Worm (Caenorhabditis elegans) whole organism, early embryonic: ENCODE data around the gene T25B2.1.

Source experiments
- B0310.2 ChIP-seq: sonication (generic microtip); optimal IDR thresholded peaks from 2 replicates; lab custom pipeline; 2016; ENCODE audit warnings: mild to moderate bottlenecking, missing genetic modification characterization, missing compliant biosample characterization
- F13C5.2 ChIP-seq: sonication (generic microtip); optimal IDR thresholded peaks from 2 replicates; lab custom pipeline; 2017; ENCODE audit warnings: mild to moderate bottlenecking, missing genetic modification characterization, inconsistent platforms, missing compliant biosample characterization
- aly-1 ChIP-seq: sonication (generic microtip); optimal IDR thresholded peaks from 2 replicates; lab custom pipeline; 2016; ENCODE audit warnings: missing genetic modification characterization, missing compliant biosample characterization
- ama-1 ChIP-seq: fragments of 150-350 bp; optimal IDR thresholded peaks from 2 replicates; lab custom pipeline; 2014
- ceh-13 ChIP-seq: fragments of 200-800 bp; sonication (Bioruptor generic); optimal IDR thresholded peaks from 2 replicates; lab custom pipeline; 2018; ENCODE audit warnings: mild to moderate bottlenecking, missing genetic modification characterization, missing compliant biosample characterization
- ceh-36 ChIP-seq: sonication (generic microtip); optimal IDR thresholded peaks from 2 replicates; lab custom pipeline; 2016; ENCODE audit warnings: missing genetic modification characterization, inconsistent platforms, missing compliant biosample characterization
- ets-7 ChIP-seq: sonication (generic microtip); optimal IDR thresholded peaks from 2 replicates; lab custom pipeline; 2016; ENCODE audit warnings: missing genotype, missing genetic modification characterization, missing compliant biosample characterization
- flt-1 ChIP-seq: fragments of 200-800 bp; sonication (Bioruptor generic); IDR thresholded peaks from 2 replicates; pipeline ENCODE4 v1.3.6; 2022; ENCODE audit warnings: missing genetic modification characterization, missing compliant biosample characterization
- hmbx-1 ChIP-seq: sonication (generic microtip); optimal IDR thresholded peaks from 2 replicates; lab custom pipeline; 2016; ENCODE audit warnings: mild to moderate bottlenecking, missing genetic modification characterization, missing compliant biosample characterization
- hmg-4 ChIP-seq: fragments of 200-800 bp; sonication (Bioruptor generic); optimal IDR thresholded peaks from 2 replicates; lab custom pipeline; 2018; ENCODE audit warnings: mild to moderate bottlenecking, missing genetic modification characterization, missing compliant biosample characterization
- hnd-1 ChIP-seq: sonication (generic microtip); optimal IDR thresholded peaks from 2 replicates; lab custom pipeline; 2016; ENCODE audit warnings: missing genetic modification characterization, missing compliant biosample characterization
- pes-1 ChIP-seq: fragments of 200-800 bp; sonication (Bioruptor generic); IDR thresholded peaks from 2 replicates; pipeline ENCODE4 v1.3.6; 2022; ENCODE audit warnings: missing genetic modification reagents, missing genetic modification characterization, missing compliant biosample characterization
- scrt-1 ChIP-seq: fragments of 200-800 bp; sonication (Bioruptor generic); IDR thresholded peaks from 2 replicates; pipeline ENCODE4 v1.3.6; 2022; ENCODE audit warnings: missing genetic modification characterization, missing compliant biosample characterization
- sea-1 ChIP-seq: fragments of 200-800 bp; sonication (Bioruptor generic); conservative IDR thresholded peaks from 2 replicates; pipeline ENCODE4 v1.3.6; 2022; ENCODE audit warnings: missing genetic modification characterization, missing compliant biosample characterization
- tbx-11 ChIP-seq: fragments of 200-800 bp; sonication (Bioruptor generic); IDR thresholded peaks from 2 replicates; pipeline ENCODE4 v1.3.6; 2022; ENCODE audit warnings: missing genetic modification characterization, missing compliant biosample characterization
- tbx-37 ChIP-seq: fragments of 200-800 bp; sonication (Bioruptor generic); conservative IDR thresholded peaks from 2 replicates; pipeline ENCODE4 v1.3.6; 2022; ENCODE audit warnings: missing genetic modification reagents, missing genetic modification characterization, missing compliant biosample characterization
- tra-4 ChIP-seq: sonication (generic microtip); optimal IDR thresholded peaks from 2 replicates; lab custom pipeline; 2017; ENCODE audit warnings: missing genetic modification characterization, missing compliant biosample characterization

Gene T25B2.1

ce11 chrX:6173656-6174055 lies at the start of gene T25B2.1:
T25B2.1 (plus strand) TSS chrX:6173956.
- TF ChIP-seq tbx-11 (GFP tag; lab: Robert Waterston, UW) (no peak), ceh-13 (no peak), aly-1 (tag; lab: Kevin White, UChicago) (no peak), scrt-1 (GFP tag; lab: Robert Waterston, UW) (no peak), ceh-36 (no peak), F13C5.2 (tag; lab: Kevin White, UChicago) (no peak), hmbx-1 (tag; lab: Kevin White, UChicago) (no peak), ama-1 (lab: Kevin White, UChicago) (no peak), hmg-4 (GFP tag; lab: Kevin White, UChicago) (no peak), flt-1 (GFP tag; lab: Robert Waterston, UW) (no peak), hnd-1 (tag; lab: Kevin White, UChicago) (no peak), B0310.2 (no peak), ets-7 (no peak), pes-1 (no peak), tbx-37 (GFP tag; lab: Robert Waterston, UW) (no peak), sea-1 (GFP tag; lab: Robert Waterston, UW) (no peak), tra-4 (tag; lab: Kevin White, UChicago) (no peak)

- TF ChIP-seq B0310.2: no peak
- peak; percentile 37 for TF ChIP-seq F13C5.2 (tag; lab: Kevin White, UChicago)
These were observed 45.5 kb upstream of the T25B2.1 start, which contains the start of gene C15H9.9 for ce11 chrX:6128225-6128686. C15H9.9 (minus strand) TSS chrX:6128275.

- no peak for TF ChIP-seq ets-7
These were observed 45.0 kb upstream of the T25B2.1 start for ce11 chrX:6128773-6129172.

- TF ChIP-seq hmbx-1 (tag; lab: Kevin White, UChicago) (no peak), sea-1 (GFP tag; lab: Robert Waterston, UW) (no peak), hmg-4 (GFP tag; lab: Kevin White, UChicago) (no peak), ceh-36 (no peak), ceh-13 (no peak), scrt-1 (GFP tag; lab: Robert Waterston, UW) (no peak), F13C5.2 (tag; lab: Kevin White, UChicago) (no peak), tbx-37 (GFP tag; lab: Robert Waterston, UW) (no peak), tbx-11 (GFP tag; lab: Robert Waterston, UW) (no peak), B0310.2 (no peak), pes-1 (no peak), hnd-1 (tag; lab: Kevin White, UChicago) (no peak), ets-7 (no peak), tra-4 (tag; lab: Kevin White, UChicago) (no peak), flt-1 (GFP tag; lab: Robert Waterston, UW) (no peak), ama-1 (lab: Kevin White, UChicago) (no peak), aly-1 (tag; lab: Kevin White, UChicago) (no peak)
These were observed 44.5 kb upstream of the T25B2.1 start for ce11 chrX:6129277-6129676.

ce11 chrX:6134423-6134822 lies 39.3 kb upstream of the T25B2.1 start:
- TF ChIP-seq ceh-36 (no peak), flt-1 (GFP tag; lab: Robert Waterston, UW) (no peak), hmbx-1 (tag; lab: Kevin White, UChicago) (no peak), sea-1 (GFP tag; lab: Robert Waterston, UW) (no peak), tbx-37 (GFP tag; lab: Robert Waterston, UW) (no peak), tra-4 (tag; lab: Kevin White, UChicago) (no peak), B0310.2 (no peak), ama-1 (lab: Kevin White, UChicago) (no peak), ceh-13 (no peak), hnd-1 (tag; lab: Kevin White, UChicago) (no peak), aly-1 (tag; lab: Kevin White, UChicago) (no peak), ets-7 (no peak), pes-1 (no peak), F13C5.2 (tag; lab: Kevin White, UChicago) (peak; percentile 37), tbx-11 (GFP tag; lab: Robert Waterston, UW) (no peak), scrt-1 (GFP tag; lab: Robert Waterston, UW) (no peak), hmg-4 (GFP tag; lab: Kevin White, UChicago) (peak; percentile 35)

ce11 chrX:6138243-6138642 lies 35.5 kb upstream of the T25B2.1 start, which contains the start of gene Y72A10A.1:
Y72A10A.1 (minus strand) TSS chrX:6138343.
- TF ChIP-seq hmbx-1 (tag; lab: Kevin White, UChicago): no peak
- no peak for TF ChIP-seq ceh-36
- no peak for TF ChIP-seq ceh-13
- TF ChIP-seq F13C5.2 (tag; lab: Kevin White, UChicago): no peak
- no peak for TF ChIP-seq scrt-1 (GFP tag; lab: Robert Waterston, UW)
- TF ChIP-seq tbx-37 (GFP tag; lab: Robert Waterston, UW): no peak
- TF ChIP-seq sea-1 (GFP tag; lab: Robert Waterston, UW): no peak
- no peak for TF ChIP-seq ama-1 (lab: Kevin White, UChicago)
- TF ChIP-seq tra-4 (tag; lab: Kevin White, UChicago): no peak
- no peak for TF ChIP-seq aly-1 (tag; lab: Kevin White, UChicago)
- no peak for TF ChIP-seq flt-1 (GFP tag; lab: Robert Waterston, UW)
- no peak for TF ChIP-seq hnd-1 (tag; lab: Kevin White, UChicago)
- no peak for TF ChIP-seq tbx-11 (GFP tag; lab: Robert Waterston, UW)

- no peak for TF ChIP-seq ceh-13
- no peak for TF ChIP-seq aly-1 (tag; lab: Kevin White, UChicago)
- TF ChIP-seq ets-7: no peak
- TF ChIP-seq hmbx-1 (tag; lab: Kevin White, UChicago): no peak
- no peak for TF ChIP-seq tbx-37 (GFP tag; lab: Robert Waterston, UW)
- TF ChIP-seq F13C5.2 (tag; lab: Kevin White, UChicago): no peak
- TF ChIP-seq tra-4 (tag; lab: Kevin White, UChicago): no peak
- TF ChIP-seq sea-1 (GFP tag; lab: Robert Waterston, UW): no peak
- no peak for TF ChIP-seq hnd-1 (tag; lab: Kevin White, UChicago)
- no peak for TF ChIP-seq B0310.2
- TF ChIP-seq pes-1: no peak
These were observed 27.8 kb upstream of the T25B2.1 start for ce11 chrX:6145921-6146320.
